Fruit fly (Drosophila melanogaster): ENCODE measurements around the gene CG7394.

CG7394 gene

DNA sequence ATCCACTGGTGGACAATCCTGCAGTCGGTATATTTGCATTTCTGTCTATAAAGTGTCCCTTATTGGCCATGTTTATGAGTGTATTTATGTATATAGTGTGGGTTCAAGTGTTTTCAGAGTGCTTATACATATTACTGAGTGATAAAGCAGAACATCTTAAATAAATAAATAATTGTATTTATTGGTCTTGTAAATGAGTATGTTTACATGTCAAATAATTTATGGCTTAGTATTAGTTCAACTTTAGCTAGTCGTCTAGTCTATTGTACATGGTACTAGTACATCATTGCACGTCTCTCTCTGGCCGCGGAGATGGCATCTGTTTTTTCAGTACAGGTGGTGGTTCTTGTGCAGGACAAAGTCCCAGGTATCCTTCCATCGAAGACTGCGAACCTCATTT is 22.2 kb downstream of the CG7394 start, which contains the start of gene CG32086:
TSS of gene CG32086 (minus strand) at position 101 of the 400 bp plus-strand sequence.
- TF ChIP-seq Smox (GFP tag; optimal IDR thresholded peaks at IDR 0.05) (no peak), CG6792 (GFP tag; optimal IDR thresholded peaks at IDR 0.05) (no peak), topi (GFP tag; optimal IDR thresholded peaks at IDR 0.05) (no peak), Sox102F (GFP tag; optimal IDR thresholded peaks at IDR 0.05) (no peak), CG4318 (GFP tag; optimal IDR thresholded peaks at IDR 0.05) (no peak), CG3919 (GFP tag; optimal IDR thresholded peaks at IDR 0.05) (no peak), Ets21C (GFP tag; optimal IDR thresholded peaks at IDR 0.05) (no peak), CG7368 (GFP tag; optimal IDR thresholded peaks at IDR 0.05) (no peak), CG8319 (GFP tag; optimal IDR thresholded peaks at IDR 0.05) (no peak), OdsH (GFP tag; optimal IDR thresholded peaks at IDR 0.05) (no peak), esn (GFP tag; optimal IDR thresholded peaks at IDR 0.05) (no peak), Hr38 (GFP tag; optimal IDR thresholded peaks at IDR 0.05) (no peak), CG11762 (GFP tag; optimal IDR thresholded peaks at IDR 0.05; ENCODE audit: insufficient read depth) (no peak), lz (GFP tag; optimal IDR thresholded peaks at IDR 0.05) (no peak), CG31627 (GFP tag; optimal IDR thresholded peaks at IDR 0.05) (no peak), net (GFP tag; optimal IDR thresholded peaks at IDR 0.05) (no peak)

DNA sequence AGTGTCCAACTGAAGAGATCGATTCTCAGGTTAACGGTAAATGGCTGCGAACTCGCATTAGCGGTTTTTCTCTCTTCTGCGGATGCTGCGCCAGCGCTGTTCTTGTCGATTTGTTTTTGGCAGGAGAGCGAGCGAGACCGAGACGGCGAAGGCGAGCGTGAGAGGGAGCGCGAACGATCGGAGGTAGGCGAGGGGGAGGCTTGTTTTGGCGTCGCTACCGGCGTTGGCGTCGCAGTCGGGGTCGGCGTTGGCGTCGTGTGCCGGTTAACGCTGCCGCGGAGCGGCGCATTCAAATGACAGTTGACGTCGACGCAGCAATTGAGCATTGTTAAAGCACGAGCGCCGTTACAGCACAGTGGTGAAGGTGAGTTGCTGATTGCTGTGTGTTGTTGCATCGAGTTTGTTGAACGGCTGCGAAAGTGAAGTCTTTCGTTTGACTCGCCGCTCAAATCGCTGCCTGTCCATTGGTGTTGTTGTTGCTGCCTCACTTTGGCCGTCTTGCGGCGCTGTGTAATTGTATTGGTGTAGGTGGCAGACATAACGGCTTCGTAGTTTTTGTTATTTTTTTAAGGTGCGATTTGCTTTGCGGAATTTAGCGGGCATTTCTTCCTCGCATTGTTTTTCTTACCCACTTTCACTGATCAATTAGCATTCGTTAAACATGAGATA is 25.1 kb downstream of the CG7394 start:
- TF ChIP-seq CG6854 (GFP tag; optimal IDR thresholded peaks at IDR 0.05) (no peak), pdm3 (GFP tag; optimal IDR thresholded peaks at IDR 0.05) (no peak), Eip75B (GFP tag; optimal IDR thresholded peaks at IDR 0.05) (no peak), vri (GFP tag; optimal IDR thresholded peaks at IDR 0.05) (peak; percentile 7), CG3919 (GFP tag; optimal IDR thresholded peaks at IDR 0.05) (no peak), CG15336 (GFP tag; IDR thresholded peaks at IDR 0.05) (peak; percentile 49; the same call in 1 of the 2 replicates), Blimp-1 (GFP tag; optimal IDR thresholded peaks at IDR 0.05) (peak; percentile 87), spab (GFP tag; optimal IDR thresholded peaks at IDR 0.05) (no peak)

DNA sequence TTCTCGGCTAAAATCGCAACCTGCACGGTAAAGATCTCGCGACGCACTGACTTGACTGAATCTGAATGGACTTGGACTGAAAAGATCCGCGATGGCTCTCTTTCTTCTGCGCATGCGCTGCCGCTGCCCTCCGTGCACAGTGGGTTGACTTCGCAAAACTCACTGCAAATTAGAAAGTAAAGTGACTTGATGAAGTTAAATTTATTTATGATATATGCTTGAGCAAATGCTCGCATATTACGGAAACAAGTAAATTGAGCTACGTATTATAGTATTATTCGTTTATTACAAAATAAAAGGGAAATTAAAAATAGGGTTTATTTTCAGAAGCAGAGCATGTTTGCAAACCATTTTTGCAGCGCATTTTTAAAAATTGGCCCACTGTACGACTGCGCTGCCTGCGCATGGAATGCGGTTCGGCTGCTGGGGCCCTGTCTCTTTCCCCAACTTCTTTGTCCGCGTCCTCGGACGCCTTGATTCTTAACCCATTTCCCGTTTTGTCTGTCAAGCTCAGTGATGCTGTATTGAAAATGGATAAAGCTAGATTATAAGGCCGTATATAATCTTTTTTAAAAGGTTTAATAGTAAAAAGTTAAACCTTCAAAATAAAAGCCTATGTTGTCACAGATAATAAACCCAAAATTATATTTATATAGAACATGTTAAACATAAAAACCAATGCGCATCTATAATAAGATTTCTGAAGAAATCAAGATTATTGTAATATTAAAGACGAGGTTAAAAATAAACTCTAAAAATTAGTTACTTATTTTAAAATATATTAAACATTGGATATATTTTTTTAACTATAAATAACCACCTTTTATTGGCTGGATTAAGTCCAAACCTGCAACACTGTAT is 26.2 kb downstream of the CG7394 start, which contains the start of gene rt:
TSS of gene rt (minus strand) at position 51 of the 861 bp plus-strand sequence.
- peak; percentile 84 for TF ChIP-seq CG7368 (GFP tag; optimal IDR thresholded peaks at IDR 0.05)
- peak; percentile 92 for TF ChIP-seq svp (GFP tag)
- no peak for TF ChIP-seq fkh (GFP tag; optimal IDR thresholded peaks at IDR 0.05)
- TF ChIP-seq CG10631 (GFP tag; optimal IDR thresholded peaks at IDR 0.05) = peak; percentile 80
- TF ChIP-seq CG6163 (GFP tag; IDR thresholded peaks at IDR 0.05) = peak; percentile 78; the same call in 2 of the 3 replicates
- TF ChIP-seq CG16779 (tag; optimal IDR thresholded peaks at IDR 0.05) = peak; percentile 81
- peak; percentile 83 for TF ChIP-seq CG32006 (GFP tag; optimal IDR thresholded peaks at IDR 0.05)
- peak; percentile 63 for TF ChIP-seq Gug (GFP tag; IDR thresholded peaks at IDR 0.05)
- peak; percentile 51 for TF ChIP-seq vri (GFP tag; optimal IDR thresholded peaks at IDR 0.05)
- peak; percentile 70 for TF ChIP-seq CG8632 (GFP tag; optimal IDR thresholded peaks at IDR 0.05)
- TF ChIP-seq CG3919 (GFP tag; optimal IDR thresholded peaks at IDR 0.05) = peak; percentile 79
- TF ChIP-seq Eip78C (GFP tag) = peak; percentile 95
- peak; percentile 82 for TF ChIP-seq esn (GFP tag; optimal IDR thresholded peaks at IDR 0.05)
- TF ChIP-seq OdsH (GFP tag; optimal IDR thresholded peaks at IDR 0.05) = peak; percentile 77
- peak; percentile 62 for TF ChIP-seq Hr39 (GFP tag; optimal IDR thresholded peaks at IDR 0.05)
- peak; percentile 62 for TF ChIP-seq Sox15 (GFP tag; optimal IDR thresholded peaks at IDR 0.05)
- TF ChIP-seq CG6276 (GFP tag; optimal IDR thresholded peaks at IDR 0.05) = peak; percentile 82
- TF ChIP-seq net (GFP tag; optimal IDR thresholded peaks at IDR 0.05) = peak; percentile 84
- TF ChIP-seq CG3032 (tag; optimal IDR thresholded peaks at IDR 0.05) = peak; percentile 94
- TF ChIP-seq ss (GFP tag; optimal IDR thresholded peaks at IDR 0.05) = peak; percentile 81 to 89
- TF ChIP-seq Smox (GFP tag; optimal IDR thresholded peaks at IDR 0.05) = peak; percentile 78
- TF ChIP-seq CG6792 (GFP tag; optimal IDR thresholded peaks at IDR 0.05) = peak; percentile 80
- TF ChIP-seq dsx (GFP tag; optimal IDR thresholded peaks at IDR 0.05; ENCODE audit: poor library complexity, severe bottlenecking) = peak; percentile 85
- peak; percentile 63 for TF ChIP-seq CG11902 (GFP tag; optimal IDR thresholded peaks at IDR 0.05)
- peak; percentile 82 for TF ChIP-seq CG9139 (GFP tag; optimal IDR thresholded peaks at IDR 0.05)
- peak; percentile 70 for TF ChIP-seq CG11762 (GFP tag; optimal IDR thresholded peaks at IDR 0.05; ENCODE audit: insufficient read depth)
- peak; percentile 75 for TF ChIP-seq CG31627 (GFP tag; optimal IDR thresholded peaks at IDR 0.05)
- TF ChIP-seq CG15336 (GFP tag; IDR thresholded peaks at IDR 0.05) = peak; percentile 84
- TF ChIP-seq dac (GFP tag; optimal IDR thresholded peaks at IDR 0.05) = peak; percentile 72
- peak; percentile 78 for TF ChIP-seq CG34406 (GFP tag; optimal IDR thresholded peaks at IDR 0.05)
- TF ChIP-seq topi (GFP tag; optimal IDR thresholded peaks at IDR 0.05) = peak; percentile 87
- peak; percentile 82 for TF ChIP-seq pdm3 (GFP tag; optimal IDR thresholded peaks at IDR 0.05)
- peak; percentile 52 to 81 for TF ChIP-seq salr (GFP tag; optimal IDR thresholded peaks at IDR 0.05)

Measured in whole organism, prepupa.